Worm (Caenorhabditis elegans) whole organism, early embryonic: ENCODE data around the gene C43H6.12.
A peak's percentile ranks its signal among the peaks of the same experiment; 100 is the strongest.

Experiments
- B0310.2 ChIP-seq: sonication (generic microtip); optimal IDR thresholded peaks from 2 replicates; lab custom pipeline; 2016; ENCODE audit warnings: mild to moderate bottlenecking, missing genetic modification characterization, missing compliant biosample characterization
- F13C5.2 ChIP-seq: sonication (generic microtip); optimal IDR thresholded peaks from 2 replicates; lab custom pipeline; 2017; ENCODE audit warnings: mild to moderate bottlenecking, missing genetic modification characterization, inconsistent platforms, missing compliant biosample characterization
- aly-1 ChIP-seq: sonication (generic microtip); optimal IDR thresholded peaks from 2 replicates; lab custom pipeline; 2016; ENCODE audit warnings: missing genetic modification characterization, missing compliant biosample characterization
- ama-1 ChIP-seq: fragments of 150-350 bp; optimal IDR thresholded peaks from 2 replicates; lab custom pipeline; 2014
- ceh-13 ChIP-seq: fragments of 200-800 bp; sonication (Bioruptor generic); optimal IDR thresholded peaks from 2 replicates; lab custom pipeline; 2018; ENCODE audit warnings: mild to moderate bottlenecking, missing genetic modification characterization, missing compliant biosample characterization
- ceh-36 ChIP-seq: sonication (generic microtip); optimal IDR thresholded peaks from 2 replicates; lab custom pipeline; 2016; ENCODE audit warnings: missing genetic modification characterization, inconsistent platforms, missing compliant biosample characterization
- ets-7 ChIP-seq: sonication (generic microtip); optimal IDR thresholded peaks from 2 replicates; lab custom pipeline; 2016; ENCODE audit warnings: missing genotype, missing genetic modification characterization, missing compliant biosample characterization
- flt-1 ChIP-seq: fragments of 200-800 bp; sonication (Bioruptor generic); IDR thresholded peaks from 2 replicates; pipeline ENCODE4 v1.3.6; 2022; ENCODE audit warnings: missing genetic modification characterization, missing compliant biosample characterization
- hmbx-1 ChIP-seq: sonication (generic microtip); optimal IDR thresholded peaks from 2 replicates; lab custom pipeline; 2016; ENCODE audit warnings: mild to moderate bottlenecking, missing genetic modification characterization, missing compliant biosample characterization
- hmg-4 ChIP-seq: fragments of 200-800 bp; sonication (Bioruptor generic); optimal IDR thresholded peaks from 2 replicates; lab custom pipeline; 2018; ENCODE audit warnings: mild to moderate bottlenecking, missing genetic modification characterization, missing compliant biosample characterization
- hnd-1 ChIP-seq: sonication (generic microtip); optimal IDR thresholded peaks from 2 replicates; lab custom pipeline; 2016; ENCODE audit warnings: missing genetic modification characterization, missing compliant biosample characterization
- pes-1 ChIP-seq: fragments of 200-800 bp; sonication (Bioruptor generic); IDR thresholded peaks from 2 replicates; pipeline ENCODE4 v1.3.6; 2022; ENCODE audit warnings: missing genetic modification reagents, missing genetic modification characterization, missing compliant biosample characterization
- scrt-1 ChIP-seq: fragments of 200-800 bp; sonication (Bioruptor generic); IDR thresholded peaks from 2 replicates; pipeline ENCODE4 v1.3.6; 2022; ENCODE audit warnings: missing genetic modification characterization, missing compliant biosample characterization
- sea-1 ChIP-seq: fragments of 200-800 bp; sonication (Bioruptor generic); conservative IDR thresholded peaks from 2 replicates; pipeline ENCODE4 v1.3.6; 2022; ENCODE audit warnings: missing genetic modification characterization, missing compliant biosample characterization
- tbx-11 ChIP-seq: fragments of 200-800 bp; sonication (Bioruptor generic); IDR thresholded peaks from 2 replicates; pipeline ENCODE4 v1.3.6; 2022; ENCODE audit warnings: missing genetic modification characterization, missing compliant biosample characterization
- tbx-37 ChIP-seq: fragments of 200-800 bp; sonication (Bioruptor generic); conservative IDR thresholded peaks from 2 replicates; pipeline ENCODE4 v1.3.6; 2022; ENCODE audit warnings: missing genetic modification reagents, missing genetic modification characterization, missing compliant biosample characterization
- tra-4 ChIP-seq: sonication (generic microtip); optimal IDR thresholded peaks from 2 replicates; lab custom pipeline; 2017; ENCODE audit warnings: missing genetic modification characterization, missing compliant biosample characterization

The C43H6.12 gene

ce11 chrX:2394983-2395382 lies 14.4 kb upstream of the C43H6.12 start, which contains the start of gene C43H6.6:
Gene C43H6.6 (plus strand): TSS chrX:2395283.
- TF ChIP-seq flt-1 (no peak), hmg-4 (GFP tag; lab: Kevin White, UChicago) (no peak), tbx-11 (GFP tag; lab: Robert Waterston, UW) (no peak), B0310.2 (tag; lab: Kevin White, UChicago) (no peak), ceh-36 (tag; lab: Kevin White, UChicago) (no peak), hmbx-1 (tag; lab: Kevin White, UChicago) (no peak), ceh-13 (GFP tag; lab: Kevin White, UChicago) (no peak), hnd-1 (tag; lab: Kevin White, UChicago) (no peak), tra-4 (tag; lab: Kevin White, UChicago) (no peak)

ce11 chrX:2401883-2402282 lies 7.5 kb upstream of the C43H6.12 start, which contains the start of gene dhhc-9:
Gene dhhc-9 (minus strand): TSS chrX:2402036.
- TF ChIP-seq hmbx-1 (tag; lab: Kevin White, UChicago) (no peak), ceh-36 (tag; lab: Kevin White, UChicago) (no peak), F13C5.2 (tag; lab: Kevin White, UChicago) (peak; percentile 55), hmg-4 (GFP tag; lab: Kevin White, UChicago) (peak; percentile 79)

- TF ChIP-seq tbx-37: no peak
- TF ChIP-seq flt-1: no peak
- no peak for TF ChIP-seq hnd-1 (tag; lab: Kevin White, UChicago)
- no peak for TF ChIP-seq F13C5.2 (tag; lab: Kevin White, UChicago)
- no peak for TF ChIP-seq ama-1 (lab: Kevin White, UChicago)
- no peak for TF ChIP-seq hmg-4 (GFP tag; lab: Kevin White, UChicago)
- TF ChIP-seq tra-4 (tag; lab: Kevin White, UChicago): no peak
- TF ChIP-seq B0310.2 (tag; lab: Kevin White, UChicago): no peak
- TF ChIP-seq hmbx-1 (tag; lab: Kevin White, UChicago): no peak
- TF ChIP-seq tbx-11 (GFP tag; lab: Robert Waterston, UW): no peak
- no peak for TF ChIP-seq sea-1 (GFP tag; lab: Robert Waterston, UW)
- no peak for TF ChIP-seq scrt-1 (GFP tag; lab: Robert Waterston, UW)
- no peak for TF ChIP-seq ets-7
These were observed 5.7 kb upstream of the C43H6.12 start, which contains the start of gene C43H6.4 for ce11 chrX:2403724-2404123. Gene C43H6.4 (plus strand): TSS chrX:2404024.

ce11 chrX:2407167-2407566 lies 2.2 kb upstream of the C43H6.12 start, which contains the start of gene mtpn-1:
Gene mtpn-1 (plus strand): TSS chrX:2407467.
- TF ChIP-seq pes-1 (GFP tag; lab: Robert Waterston, UW) (no peak), B0310.2 (tag; lab: Kevin White, UChicago) (no peak), ama-1 (lab: Kevin White, UChicago) (no peak), tbx-11 (GFP tag; lab: Robert Waterston, UW) (no peak), F13C5.2 (tag; lab: Kevin White, UChicago) (no peak), ceh-36 (tag; lab: Kevin White, UChicago) (no peak)

- TF ChIP-seq hmg-4 (GFP tag; lab: Kevin White, UChicago): no peak
- TF ChIP-seq ets-7: no peak
- TF ChIP-seq tra-4 (tag; lab: Kevin White, UChicago): no peak
These were observed 1.6 kb downstream of the C43H6.12 start for ce11 chrX:2410978-2411377.

ce11 chrX:2413277-2413676 lies 3.9 kb downstream of the C43H6.12 start, which contains the start of gene hlh-15:
Gene hlh-15 (minus strand): TSS chrX:2413377.
- no peak for TF ChIP-seq hmg-4 (GFP tag; lab: Kevin White, UChicago)
- no peak for TF ChIP-seq sea-1 (GFP tag; lab: Robert Waterston, UW)
- no peak for TF ChIP-seq B0310.2 (tag; lab: Kevin White, UChicago)
- TF ChIP-seq pes-1 (GFP tag; lab: Robert Waterston, UW): no peak
- no peak for TF ChIP-seq hnd-1 (tag; lab: Kevin White, UChicago)
- TF ChIP-seq scrt-1 (GFP tag; lab: Robert Waterston, UW): no peak
- TF ChIP-seq ets-7: no peak
- no peak for TF ChIP-seq flt-1
- TF ChIP-seq F13C5.2 (tag; lab: Kevin White, UChicago): no peak
- TF ChIP-seq ama-1 (lab: Kevin White, UChicago): no peak
- TF ChIP-seq tbx-37: no peak

ce11 chrX:2419777-2420176 lies 10.4 kb downstream of the C43H6.12 start, which contains the start of gene glr-7:
Gene glr-7 (minus strand): TSS chrX:2419877.
- TF ChIP-seq flt-1: no peak
- TF ChIP-seq tbx-37: no peak
- TF ChIP-seq ceh-13 (GFP tag; lab: Kevin White, UChicago): no peak
- TF ChIP-seq tra-4 (tag; lab: Kevin White, UChicago): no peak
- no peak for TF ChIP-seq hmbx-1 (tag; lab: Kevin White, UChicago)
- TF ChIP-seq ets-7: no peak
- TF ChIP-seq hnd-1 (tag; lab: Kevin White, UChicago): no peak
- no peak for TF ChIP-seq sea-1 (GFP tag; lab: Robert Waterston, UW)
- no peak for TF ChIP-seq pes-1 (GFP tag; lab: Robert Waterston, UW)
- TF ChIP-seq tbx-11 (GFP tag; lab: Robert Waterston, UW): no peak
- TF ChIP-seq ama-1 (lab: Kevin White, UChicago): no peak
- no peak for TF ChIP-seq ceh-36 (tag; lab: Kevin White, UChicago)
- no peak for TF ChIP-seq scrt-1 (GFP tag; lab: Robert Waterston, UW)
- TF ChIP-seq B0310.2 (tag; lab: Kevin White, UChicago): no peak
- no peak for TF ChIP-seq F13C5.2 (tag; lab: Kevin White, UChicago)
- TF ChIP-seq aly-1 (tag; lab: Kevin White, UChicago): no peak
- no peak for TF ChIP-seq hmg-4 (GFP tag; lab: Kevin White, UChicago)

ce11 chrX:2422123-2422522 lies 12.7 kb downstream of the C43H6.12 start:
- TF ChIP-seq ceh-36 (tag; lab: Kevin White, UChicago) (no peak), tbx-37 (no peak), flt-1 (no peak), hmg-4 (GFP tag; lab: Kevin White, UChicago) (no peak), hnd-1 (tag; lab: Kevin White, UChicago) (no peak), scrt-1 (GFP tag; lab: Robert Waterston, UW) (no peak), aly-1 (tag; lab: Kevin White, UChicago) (no peak), sea-1 (GFP tag; lab: Robert Waterston, UW) (no peak), hmbx-1 (tag; lab: Kevin White, UChicago) (no peak), pes-1 (GFP tag; lab: Robert Waterston, UW) (no peak), F13C5.2 (tag; lab: Kevin White, UChicago) (no peak), tbx-11 (GFP tag; lab: Robert Waterston, UW) (no peak), ceh-13 (GFP tag; lab: Kevin White, UChicago) (no peak)
